Fruit fly (Drosophila melanogaster) whole organism, embryonic: ENCODE results near the gene CG6791.

Experiments used
- CG12659 ChIP-seq: fragments of 200-800 bp; sonication (Bioruptor generic); optimal IDR thresholded peaks from 3 replicates; lab custom pipeline; 2017; ENCODE audit warnings: mild to moderate bottlenecking, missing biosample characterization, missing genetic modification reagents, missing genetic modification characterization
- CG12744 ChIP-seq: fragments of 200-800 bp; sonication (Bioruptor generic); optimal IDR thresholded peaks from 2 replicates; lab custom pipeline; 2016; ENCODE audit warnings: missing biosample characterization, missing genetic modification characterization
- CG13424 ChIP-seq: fragments of 200-800 bp; sonication (Bioruptor generic); optimal IDR thresholded peaks from 2 replicates; lab custom pipeline; 2019; ENCODE audit warnings: missing biosample characterization, mild to moderate bottlenecking, missing genetic modification characterization, moderate library complexity
- CG14014 ChIP-seq: fragments of 200-800 bp; sonication (Bioruptor generic); IDR thresholded peaks from 2 replicates; pipeline ENCODE4 v1.3.6; 2022; ENCODE audit warnings: missing biosample characterization, missing genetic modification characterization
- CG15269 ChIP-seq: fragments of 200-800 bp; sonication (Bioruptor generic); optimal IDR thresholded peaks from 2 replicates; lab custom pipeline; 2018; ENCODE audit warnings: missing biosample characterization, mild to moderate bottlenecking, missing genetic modification characterization, moderate library complexity
- CG16813 ChIP-seq: fragments of 200-800 bp; sonication (Bioruptor generic); IDR thresholded peaks from 3 replicates; pipeline ENCODE4 v1.3.6; 2022; ENCODE audit warnings: missing biosample characterization, missing genetic modification characterization; ENCODE audit not compliant: partially characterized antibody
- CG17361 ChIP-seq: fragments of 200-800 bp; sonication (Bioruptor generic); IDR thresholded peaks from 3 replicates; pipeline ENCODE4 v1.3.6; 2022; ENCODE audit warnings: missing biosample characterization, missing genetic modification characterization
- CG2199 ChIP-seq: fragments of 200-800 bp; sonication (Bioruptor generic); IDR thresholded peaks from 3 replicates; pipeline ENCODE4 v1.3.6; 2022; ENCODE audit warnings: missing biosample characterization, missing genetic modification characterization
- CG2202 ChIP-seq: fragments of 200-800 bp; sonication (Bioruptor generic); optimal IDR thresholded peaks from 2 replicates; lab custom pipeline; 2018; ENCODE audit warnings: missing biosample characterization, mild to moderate bottlenecking, missing genetic modification characterization
- CG2678 ChIP-seq: fragments of 200-800 bp; sonication (Bioruptor generic); optimal IDR thresholded peaks from 3 replicates; lab custom pipeline; 2019; ENCODE audit warnings: missing biosample characterization, mild to moderate bottlenecking, missing genetic modification characterization, moderate library complexity
- CG3065 ChIP-seq: fragments of 200-800 bp; sonication (Bioruptor generic); optimal IDR thresholded peaks from 2 replicates; lab custom pipeline; 2016; ENCODE audit warnings: missing biosample characterization, missing genetic modification characterization
- CG33557 ChIP-seq: fragments of 200-800 bp; sonication (Bioruptor generic); optimal IDR thresholded peaks from 2 replicates; lab custom pipeline; 2019; ENCODE audit warnings: missing biosample characterization, mild to moderate bottlenecking, missing genetic modification characterization, moderate library complexity
- CG4404 ChIP-seq: fragments of 200-800 bp; sonication (Bioruptor generic); IDR thresholded peaks from 2 replicates; pipeline ENCODE4 v1.3.6; 2022; ENCODE audit warnings: missing biosample characterization, missing genetic modification characterization
- CG4854 ChIP-seq: fragments of 200-800 bp; sonication (Bioruptor generic); optimal IDR thresholded peaks from 2 replicates; lab custom pipeline; 2016; ENCODE audit warnings: missing biosample characterization, missing genetic modification characterization, inconsistent platforms
- CG5180 ChIP-seq: fragments of 200-800 bp; sonication (Bioruptor generic); optimal IDR thresholded peaks from 3 replicates; lab custom pipeline; 2017; ENCODE audit warnings: missing biosample characterization, missing genetic modification characterization, mild to moderate bottlenecking, moderate library complexity, missing genetic modification reagents
- CG6854 ChIP-seq: fragments of 200-800 bp; sonication (Bioruptor generic); optimal IDR thresholded peaks from 3 replicates; lab custom pipeline; 2017; ENCODE audit warnings: missing biosample characterization, mild to moderate bottlenecking, missing genetic modification characterization
- CG7786 ChIP-seq: fragments of 200-800 bp; sonication (Bioruptor generic); optimal IDR thresholded peaks from 2 replicates; lab custom pipeline; 2016; ENCODE audit warnings: missing biosample characterization, missing genetic modification characterization
- CG8924 ChIP-seq: fragments of 200-800 bp; optimal IDR thresholded peaks from 3 replicates; lab custom pipeline; 2019; ENCODE audit warnings: missing biosample characterization, mild to moderate bottlenecking, missing genetic modification characterization, moderate library complexity
- CHES-1-like ChIP-seq: fragments of 200-800 bp; sonication (Bioruptor generic); optimal IDR thresholded peaks from 2 replicates; lab custom pipeline; 2016; ENCODE audit warnings: missing biosample characterization, missing genetic modification characterization
- D ChIP-seq, 2 experiments: fragments of 200-800 bp in 1 of 2; fragments of >200 bp in 1 of 2; sonication (Bioruptor generic) in 1 of 2; optimal IDR thresholded peaks; 2 replicates in 1 of 2; 3 replicates in 1 of 2; lab custom pipeline; 2017; ENCODE audit warnings: mild to moderate bottlenecking in 1 of 2, missing biosample characterization in 1 of 2, missing genetic modification characterization in 1 of 2, missing genetic modification reagents in 1 of 2
- Dad ChIP-seq: fragments of 200-800 bp; sonication (Bioruptor generic); optimal IDR thresholded peaks from 3 replicates; lab custom pipeline; 2016; ENCODE audit warnings: missing biosample characterization, missing genetic modification characterization
- Dek ChIP-seq: fragments of 200-800 bp; sonication (Bioruptor generic); optimal IDR thresholded peaks from 3 replicates; lab custom pipeline; 2019; ENCODE audit warnings: missing biosample characterization, mild to moderate bottlenecking, missing genetic modification characterization, moderate library complexity
- GATAe ChIP-seq: fragments of 200-800 bp; sonication (Bioruptor generic); conservative IDR thresholded peaks from 2 replicates; pipeline ENCODE4 v1.3.6; 2022; ENCODE audit warnings: missing biosample characterization, missing genetic modification characterization
- Hsf ChIP-seq: fragments of 200-800 bp; sonication (Bioruptor generic); optimal IDR thresholded peaks from 3 replicates; lab custom pipeline; 2016; ENCODE audit warnings: missing biosample characterization, missing genetic modification characterization
- Jarid2 ChIP-seq: fragments of 200-800 bp; sonication (Bioruptor generic); optimal IDR thresholded peaks from 3 replicates; lab custom pipeline; 2017; ENCODE audit warnings: mild to moderate bottlenecking, missing biosample characterization, missing genetic modification reagents, missing genetic modification characterization
- MESR4 ChIP-seq: fragments of 200-800 bp; sonication (Bioruptor generic); optimal IDR thresholded peaks from 2 replicates; lab custom pipeline; 2018; ENCODE audit warnings: missing biosample characterization, mild to moderate bottlenecking, missing genetic modification characterization, moderate library complexity
- MTF-1 ChIP-seq: fragments of 200-800 bp; sonication (Bioruptor generic); optimal IDR thresholded peaks from 2 replicates; lab custom pipeline; 2018; ENCODE audit warnings: missing biosample characterization, mild to moderate bottlenecking, missing genetic modification characterization, borderline replicate concordance
- Meics ChIP-seq: fragments of 200-800 bp; sonication (Bioruptor generic); optimal IDR thresholded peaks from 2 replicates; lab custom pipeline; 2017; ENCODE audit warnings: missing biosample characterization, mild to moderate bottlenecking, missing genetic modification characterization
- Oaz ChIP-seq: fragments of 200-800 bp; sonication (Bioruptor generic); IDR thresholded peaks from 2 replicates; pipeline ENCODE4 v1.3.6; 2022; ENCODE audit warnings: missing biosample characterization, missing genetic modification characterization
- Pdp1 ChIP-seq, 2 experiments: fragments of 200-800 bp; sonication (Bioruptor generic); optimal IDR thresholded peaks; 3 replicates each; lab custom pipeline; 2016; ENCODE audit warnings: missing biosample characterization in 2 of 2, missing genetic modification characterization in 2 of 2, mild to moderate bottlenecking in 1 of 2, moderate library complexity in 1 of 2
- Sin3A ChIP-seq: fragments of >200 bp; optimal IDR thresholded peaks from 2 replicates; lab custom pipeline; 2018
- Ssrp ChIP-seq: fragments of 200-800 bp; sonication (Bioruptor generic); optimal IDR thresholded peaks from 2 replicates; lab custom pipeline; 2018; ENCODE audit warnings: missing biosample characterization, mild to moderate bottlenecking, missing genetic modification characterization, moderate library complexity
- Stat92E ChIP-seq, 3 experiments: fragments of >200 bp in 2 of 3; fragments of 200-800 bp in 1 of 3; sonication (Bioruptor generic) in 1 of 3; optimal IDR thresholded peaks; 2 replicates each; lab custom pipeline; 2017 to 2019; ENCODE audit warnings: missing biosample characterization in 3 of 3, missing genetic modification characterization in 3 of 3, mild to moderate bottlenecking in 1 of 3, moderate library complexity in 1 of 3
- Xrp1 ChIP-seq: fragments of 200-800 bp; sonication (Bioruptor generic); IDR thresholded peaks from 2 replicates; pipeline ENCODE4 v1.3.6; 2022; ENCODE audit warnings: missing biosample characterization, missing genetic modification characterization
- cad ChIP-seq: fragments of >200 bp; optimal IDR thresholded peaks from 2 replicates; lab custom pipeline; 2017; ENCODE audit warnings: missing biosample characterization, missing genetic modification characterization
- crc ChIP-seq: fragments of 200-800 bp; sonication (Bioruptor generic); optimal IDR thresholded peaks from 2 replicates; lab custom pipeline; 2016; ENCODE audit warnings: missing biosample characterization, missing genetic modification characterization
- esg ChIP-seq: fragments of 200-800 bp; sonication (Bioruptor generic); conservative IDR thresholded peaks from 2 replicates; pipeline ENCODE4 v1.3.6; 2022; ENCODE audit warnings: missing biosample characterization, missing genetic modification characterization
- klu ChIP-seq: fragments of 200-800 bp; sonication (Bioruptor generic); IDR thresholded peaks from 2 replicates; pipeline ENCODE4 v1.3.6; 2022; ENCODE audit warnings: missing biosample characterization, missing genetic modification characterization
- nerfin-2 ChIP-seq: fragments of 200-800 bp; sonication (Bioruptor generic); IDR thresholded peaks from 2 replicates; pipeline ENCODE4 v1.3.6; 2022; ENCODE audit warnings: missing biosample characterization, missing genetic modification characterization; ENCODE audit not compliant: partially characterized antibody
- nmo ChIP-seq: fragments of 200-800 bp; sonication (Bioruptor generic); optimal IDR thresholded peaks from 2 replicates; lab custom pipeline; 2018; ENCODE audit warnings: missing biosample characterization, mild to moderate bottlenecking, missing genetic modification characterization, moderate library complexity
- oc ChIP-seq: fragments of 200-800 bp; sonication (Bioruptor generic); optimal IDR thresholded peaks from 2 replicates; lab custom pipeline; 2018; ENCODE audit warnings: missing biosample characterization, mild to moderate bottlenecking, missing genetic modification characterization, moderate library complexity
- rib ChIP-seq: fragments of 200-800 bp; sonication (Bioruptor generic); IDR thresholded peaks from 2 replicates; pipeline ENCODE4 v1.3.6; 2022; ENCODE audit warnings: missing biosample characterization, missing genetic modification characterization
- ro ChIP-seq: fragments of 200-800 bp; sonication (Bioruptor generic); IDR thresholded peaks from 2 replicates; pipeline ENCODE4 v1.3.6; 2022; ENCODE audit warnings: missing biosample characterization, missing genetic modification characterization
- sim ChIP-seq: fragments of 200-800 bp; sonication (Bioruptor generic); IDR thresholded peaks from 2 replicates; pipeline ENCODE4 v1.3.6; 2022; ENCODE audit warnings: missing biosample characterization, missing genetic modification characterization
- sima ChIP-seq: fragments of 200-800 bp; sonication (Bioruptor generic); optimal IDR thresholded peaks from 2 replicates; lab custom pipeline; 2016; ENCODE audit warnings: missing biosample characterization, missing genetic modification characterization
- slbo ChIP-seq: fragments of 200-800 bp; sonication (Bioruptor generic); IDR thresholded peaks from 2 replicates; pipeline ENCODE4 v1.3.6; 2022; ENCODE audit warnings: missing biosample characterization, missing genetic modification characterization
- zen2 ChIP-seq: fragments of 200-800 bp; sonication (Bioruptor generic); IDR thresholded peaks from 3 replicates; pipeline ENCODE4 v1.3.6; 2022; ENCODE audit warnings: missing biosample characterization, missing genetic modification characterization; ENCODE audit not compliant: partially characterized antibody
- zf30C ChIP-seq: fragments of 200-800 bp; sonication (Bioruptor generic); optimal IDR thresholded peaks from 3 replicates; lab custom pipeline; 2018; ENCODE audit warnings: missing biosample characterization, mild to moderate bottlenecking, missing genetic modification characterization
- zfh2 ChIP-seq: fragments of 200-800 bp; sonication (Bioruptor generic); optimal IDR thresholded peaks from 2 replicates; lab custom pipeline; 2016; ENCODE audit warnings: missing biosample characterization, missing genetic modification characterization

Gene CG6791

DNA sequence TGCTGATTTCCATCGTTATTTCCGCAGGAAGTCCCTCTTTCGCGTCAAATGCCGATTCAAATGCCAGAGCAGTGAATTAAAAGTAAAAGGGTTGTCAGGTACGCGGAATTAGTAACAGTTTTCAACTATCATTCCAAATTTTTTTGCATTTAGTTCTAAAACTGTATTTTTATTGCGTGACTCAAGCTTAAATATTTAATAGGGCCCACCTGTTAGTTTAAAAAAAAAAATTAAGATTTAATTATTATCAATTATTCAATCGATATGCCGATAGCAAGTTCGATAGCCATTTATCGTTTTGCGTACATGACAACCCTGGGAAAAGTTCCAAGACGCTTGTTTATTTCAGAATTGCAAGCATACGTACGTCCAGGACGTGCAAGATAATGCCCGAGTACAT lies 33.1 kb upstream of the CG6791 start, which contains the start of gene CG14711 (continued):
- TF ChIP-seq zf30C (GFP tag; lab: Kevin White, UChicago) (no peak), CG2678 (tag; lab: Kevin White, UChicago) (no peak), klu (GFP tag; lab: Robert Waterston, UW) (peak; percentile 27; the same call in 1 of the 2 replicates), ro (GFP tag; lab: Robert Waterston, UW) (no peak; the same call in 1 of the 2 replicates), Ssrp (peak; percentile 80), CG3065 (GFP tag; lab: Kevin White, UChicago) (peak; percentile 84), Oaz (GFP tag; lab: Robert Waterston, UW) (peak; percentile 65), CG33557 (GFP tag; lab: Kevin White, UChicago) (peak; percentile 82), Xrp1 (peak; percentile 92), CG16813 (GFP tag; lab: Robert Waterston, UW) (peak; percentile 79), nmo (GFP tag; lab: Kevin White, UChicago) (peak; percentile 90), esg (GFP tag; lab: Robert Waterston, UW) (peak; percentile 79), Hsf (GFP tag; lab: Kevin White, UChicago) (peak; percentile 89), crc (GFP tag; lab: Kevin White, UChicago) (peak; percentile 20), CHES-1-like (peak; percentile 65), CG17361 (peak; percentile 85), CG5180 (GFP tag; lab: Kevin White, UChicago) (no peak), Dad (peak; percentile 57), MTF-1 (GFP tag; lab: Kevin White, UChicago) (peak; percentile 70), CG8924 (tag; lab: Kevin White, UChicago) (peak; percentile 88), Sin3A (lab: Kevin White, UChicago) (peak; percentile 40), Jarid2 (no peak), CG13424 (tag; lab: Kevin White, UChicago) (peak; percentile 91), rib (GFP tag; lab: Robert Waterston, UW) (peak; percentile 81), zfh2 (GFP tag; lab: Kevin White, UChicago) (peak; percentile 67), Dek (tag; lab: Kevin White, UChicago) (no peak), CG2199 (0 out of 3 replicates have a peak, but pooled peaks have one; percentile 43), CG6854 (peak; percentile 60), oc (tag; lab: Kevin White, UChicago) (peak; percentile 81), Meics (GFP tag; lab: Kevin White, UChicago) (peak; percentile 79), nerfin-2 (GFP tag; lab: Robert Waterston, UW) (0 out of 2 replicates have a peak, but pooled peaks have one; percentile 36), CG4854 (peak; percentile 65), zen2 (GFP tag; lab: Robert Waterston, UW) (peak; percentile 79), cad (GFP tag; lab: Kevin White, UChicago) (no peak), sima (GFP tag; lab: Kevin White, UChicago) (no peak), CG15269 (tag; lab: Kevin White, UChicago) (no peak), Stat92E (GFP tag; optimal IDR thresholded peaks at IDR 0.05; lab: Kevin White, UChicago) (peak in 1 of 3 experiments; percentile 71), slbo (GFP tag; lab: Robert Waterston, UW) (peak; percentile 89), CG12744 (GFP tag; lab: Kevin White, UChicago) (peak; percentile 73), CG7786 (peak; percentile 61), GATAe (GFP tag; lab: Robert Waterston, UW) (no peak; the same call in 1 of the 2 replicates), CG2202 (tag; lab: Kevin White, UChicago) (peak; percentile 74), Pdp1 (GFP tag; optimal IDR thresholded peaks at IDR 0.05; lab: Kevin White, UChicago) (peak; percentile 75 to 77), MESR4 (GFP tag; lab: Kevin White, UChicago) (peak; percentile 64), CG14014 (peak; percentile 88), D (optimal IDR thresholded peaks at IDR 0.05; lab: Kevin White, UChicago) (no peak), D (GFP tag; optimal IDR thresholded peaks at IDR 0.05; lab: Kevin White, UChicago) (peak; percentile 75), CG4404 (GFP tag; lab: Robert Waterston, UW) (peak; percentile 74), sim (peak; percentile 72), CG12659 (GFP tag; lab: Kevin White, UChicago) (peak; percentile 92)
